Worm (Caenorhabditis elegans) whole organism, mixed stage, embryonic: ENCODE data around the gene kup-1.

Experiments
- M03D4.4 ChIP-seq: sonication (generic microtip); optimal IDR thresholded peaks from 2 replicates; lab custom pipeline; 2017; ENCODE audit warnings: mild to moderate bottlenecking, missing genetic modification characterization, missing compliant biosample characterization
- bed-3 ChIP-seq: fragments of 200-800 bp; sonication (Bioruptor generic); optimal IDR thresholded peaks from 3 replicates; lab custom pipeline; 2018; ENCODE audit warnings: mild to moderate bottlenecking, missing genetic modification characterization, moderate library complexity, missing compliant biosample characterization
- blmp-1 ChIP-seq: fragments of 150-350 bp; optimal IDR thresholded peaks from 2 replicates; lab custom pipeline; 2014; ENCODE audit warnings: missing biosample characterization, missing genetic modification characterization
- ceh-39 ChIP-seq: fragments of 150-350 bp; optimal IDR thresholded peaks from 2 replicates; lab custom pipeline; 2014; ENCODE audit warnings: missing biosample characterization, missing genetic modification characterization
- ceh-43 ChIP-seq: fragments of 200-800 bp; sonication (Bioruptor generic); optimal IDR thresholded peaks from 2 replicates; lab custom pipeline; 2018; ENCODE audit warnings: mild to moderate bottlenecking, missing genetic modification characterization, moderate library complexity, missing compliant biosample characterization
- ces-1 ChIP-seq: fragments of 150-350 bp; optimal IDR thresholded peaks from 2 replicates; lab custom pipeline; 2014; ENCODE audit warnings: missing biosample characterization, missing genetic modification reagents, missing genetic modification characterization
- cnd-1 ChIP-seq: fragments of 200-800 bp; sonication (Bioruptor generic); optimal IDR thresholded peaks from 2 replicates; lab custom pipeline; 2018; ENCODE audit warnings: mild to moderate bottlenecking, missing genetic modification characterization, missing compliant biosample characterization
- drap-1 ChIP-seq: fragments of 200-800 bp; sonication (Bioruptor generic); optimal IDR thresholded peaks from 3 replicates; lab custom pipeline; 2018; ENCODE audit warnings: mild to moderate bottlenecking, missing genetic modification characterization, missing compliant biosample characterization
- elt-1 ChIP-seq: sonication (generic microtip); optimal IDR thresholded peaks from 2 replicates; lab custom pipeline; 2017; ENCODE audit warnings: missing genetic modification characterization, mild to moderate bottlenecking, missing compliant biosample characterization, antibody characterized with exemption, moderate library complexity, borderline replicate concordance; ENCODE audit not compliant: insufficient read depth
- flh-1 ChIP-seq: fragments of 200-800 bp; sonication (Bioruptor generic); optimal IDR thresholded peaks from 2 replicates; lab custom pipeline; 2018; ENCODE audit warnings: mild to moderate bottlenecking, missing genetic modification characterization, moderate library complexity, missing compliant biosample characterization
- ham-2 ChIP-seq: fragments of 200-800 bp; sonication (Bioruptor generic); optimal IDR thresholded peaks from 2 replicates; lab custom pipeline; 2018; ENCODE audit warnings: mild to moderate bottlenecking, missing genetic modification characterization, missing compliant biosample characterization
- hlh-1 ChIP-seq: fragments of 150-350 bp; optimal IDR thresholded peaks from 2 replicates; lab custom pipeline; 2014; ENCODE audit warnings: missing biosample characterization, missing genetic modification reagents, missing genetic modification characterization
- lin-13 ChIP-seq: fragments of 150-350 bp; optimal IDR thresholded peaks from 2 replicates; lab custom pipeline; 2014; ENCODE audit warnings: missing biosample characterization, missing genetic modification characterization
- lin-32 ChIP-seq: fragments of 200-800 bp; sonication (Bioruptor generic); optimal IDR thresholded peaks from 2 replicates; lab custom pipeline; 2018; ENCODE audit warnings: mild to moderate bottlenecking, missing genetic modification characterization, missing compliant biosample characterization
- lsy-2 ChIP-seq: fragments of 150-350 bp; optimal IDR thresholded peaks from 2 replicates; lab custom pipeline; 2014; ENCODE audit warnings: missing biosample characterization, missing genetic modification characterization
- mep-1 ChIP-seq: fragments of 150-350 bp; optimal IDR thresholded peaks from 2 replicates; lab custom pipeline; 2017; ENCODE audit warnings: missing biosample characterization, missing genetic modification reagents, missing genetic modification characterization, inconsistent platforms
- mls-2 ChIP-seq: sonication (generic microtip); optimal IDR thresholded peaks from 2 replicates; lab custom pipeline; 2016; ENCODE audit warnings: mild to moderate bottlenecking, missing genetic modification characterization, moderate library complexity, missing compliant biosample characterization
- nhr-12 ChIP-seq: fragments of 150-350 bp; optimal IDR thresholded peaks from 2 replicates; lab custom pipeline; 2014; ENCODE audit warnings: missing biosample characterization, missing genetic modification characterization
- nhr-2 ChIP-seq: fragments of 150-350 bp; optimal IDR thresholded peaks from 2 replicates; lab custom pipeline; 2014; ENCODE audit warnings: missing biosample characterization, missing genetic modification characterization
- nhr-237 ChIP-seq: fragments of 150-350 bp; optimal IDR thresholded peaks from 2 replicates; lab custom pipeline; 2014; ENCODE audit warnings: missing biosample characterization, missing genetic modification characterization
- nhr-28 ChIP-seq: fragments of 150-350 bp; optimal IDR thresholded peaks from 2 replicates; lab custom pipeline; 2014; ENCODE audit warnings: missing biosample characterization, missing genetic modification characterization
- nhr-76 ChIP-seq: sonication (generic microtip); optimal IDR thresholded peaks from 2 replicates; lab custom pipeline; 2017; ENCODE audit warnings: missing biosample characterization, missing genetic modification characterization
- pha-4 ChIP-seq: fragments of 150-350 bp; optimal IDR thresholded peaks from 2 replicates; lab custom pipeline; 2018; ENCODE audit warnings: missing biosample characterization, missing genetic modification reagents, missing genetic modification characterization
- sem-2 ChIP-seq: fragments of 200-800 bp; sonication (Bioruptor generic); optimal IDR thresholded peaks from 2 replicates; lab custom pipeline; 2018; ENCODE audit warnings: mild to moderate bottlenecking, missing genetic modification characterization, missing compliant biosample characterization
- sptf-1 ChIP-seq: sonication (generic microtip); optimal IDR thresholded peaks from 2 replicates; lab custom pipeline; 2017; ENCODE audit warnings: mild to moderate bottlenecking, missing genetic modification characterization, moderate library complexity, missing compliant biosample characterization
- tbx-8 ChIP-seq: fragments of 200-800 bp; sonication (Bioruptor generic); optimal IDR thresholded peaks from 2 replicates; lab custom pipeline; 2018; ENCODE audit warnings: mild to moderate bottlenecking, missing genetic modification characterization, moderate library complexity, missing compliant biosample characterization
- unc-120 ChIP-seq: sonication (generic microtip); optimal IDR thresholded peaks from 2 replicates; lab custom pipeline; 2017; ENCODE audit warnings: missing genetic modification characterization, missing compliant biosample characterization; ENCODE audit not compliant: poor library complexity, severe bottlenecking
- unc-39 ChIP-seq: fragments of 150-350 bp; optimal IDR thresholded peaks from 2 replicates; lab custom pipeline; 2014; ENCODE audit warnings: missing biosample characterization, missing genetic modification characterization
- unc-62 ChIP-seq: fragments of 150-350 bp; optimal IDR thresholded peaks from 2 replicates; lab custom pipeline; 2014; ENCODE audit warnings: missing biosample characterization, missing genetic modification reagents, missing genetic modification characterization
- zip-8 ChIP-seq: fragments of 150-350 bp; optimal IDR thresholded peaks from 2 replicates; lab custom pipeline; 2014; ENCODE audit warnings: missing biosample characterization, missing genetic modification characterization
- ztf-11 ChIP-seq: fragments of 150-350 bp; optimal IDR thresholded peaks from 2 replicates; lab custom pipeline; 2014; ENCODE audit warnings: missing biosample characterization, missing genetic modification characterization

Gene kup-1

DNA sequence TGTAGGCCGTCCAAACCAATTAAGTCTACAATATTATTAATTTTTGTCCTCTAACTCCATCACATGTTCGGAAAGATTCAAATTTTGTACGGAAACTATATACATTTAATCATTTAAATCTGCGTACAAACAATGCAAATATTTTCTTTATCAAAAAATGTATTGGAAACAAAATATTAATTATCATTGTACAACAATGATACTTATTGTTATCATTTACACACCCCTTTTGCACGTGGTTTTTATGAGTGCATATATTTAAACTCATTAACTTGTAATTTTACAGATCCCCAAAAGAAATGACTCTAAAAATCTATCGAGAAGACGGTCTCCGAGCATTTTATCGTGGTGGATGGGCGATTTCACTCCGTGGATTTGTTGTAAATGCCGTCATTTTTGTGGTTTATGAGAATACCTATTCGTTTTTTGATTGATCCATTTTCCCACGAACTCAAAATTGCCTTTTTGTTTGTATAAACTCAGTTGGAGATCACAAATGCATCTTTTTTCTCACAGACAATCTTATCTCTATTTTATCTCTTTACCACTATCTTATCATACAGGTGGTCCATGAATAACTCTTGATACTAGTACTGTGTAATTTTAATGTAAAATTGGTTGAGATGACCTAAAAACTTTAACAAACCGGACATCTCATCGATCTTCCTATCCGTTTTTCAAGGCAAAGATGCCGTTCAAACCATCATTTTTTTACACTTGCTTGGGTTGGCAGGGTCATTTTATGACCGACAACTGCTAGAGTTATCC is 45.4 kb upstream of the kup-1 start:
- no peak for TF ChIP-seq unc-120 (tag; lab: Kevin White, UChicago)
- TF ChIP-seq hlh-1 (tag; lab: Kevin White, UChicago): peak; percentile 67

DNA sequence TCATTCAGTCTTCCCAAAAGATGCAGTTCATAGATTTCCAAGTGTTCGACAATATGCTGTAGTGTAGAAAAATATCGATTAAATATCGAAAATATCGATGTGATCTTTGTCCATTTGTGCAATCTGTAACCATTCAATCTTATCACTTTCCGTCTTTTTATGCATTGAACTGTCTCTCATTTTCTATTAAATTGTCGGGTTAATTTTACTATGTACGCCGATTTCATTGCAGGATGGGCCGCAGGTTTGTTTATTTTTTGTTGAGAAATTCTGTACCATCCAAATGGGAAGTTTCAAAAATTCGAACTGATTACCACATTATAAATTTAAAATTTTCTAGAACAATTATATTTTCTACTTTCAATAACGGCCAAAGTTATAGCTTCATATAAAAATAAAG is 43.5 kb upstream of the kup-1 start, which contains the start of gene R07B7.8:
Gene R07B7.8 (minus strand): TSS at position 101 of the 400 bp plus-strand sequence.
- no peak for TF ChIP-seq nhr-237 (tag; lab: Kevin White, UChicago)
- no peak for TF ChIP-seq unc-120 (tag; lab: Kevin White, UChicago)
- no peak for TF ChIP-seq blmp-1 (tag; lab: Kevin White, UChicago)
- TF ChIP-seq flh-1 (GFP tag; lab: Kevin White, UChicago): no peak
- TF ChIP-seq tbx-8 (GFP tag; lab: Kevin White, UChicago): no peak
- TF ChIP-seq mls-2 (tag; lab: Kevin White, UChicago): no peak

DNA sequence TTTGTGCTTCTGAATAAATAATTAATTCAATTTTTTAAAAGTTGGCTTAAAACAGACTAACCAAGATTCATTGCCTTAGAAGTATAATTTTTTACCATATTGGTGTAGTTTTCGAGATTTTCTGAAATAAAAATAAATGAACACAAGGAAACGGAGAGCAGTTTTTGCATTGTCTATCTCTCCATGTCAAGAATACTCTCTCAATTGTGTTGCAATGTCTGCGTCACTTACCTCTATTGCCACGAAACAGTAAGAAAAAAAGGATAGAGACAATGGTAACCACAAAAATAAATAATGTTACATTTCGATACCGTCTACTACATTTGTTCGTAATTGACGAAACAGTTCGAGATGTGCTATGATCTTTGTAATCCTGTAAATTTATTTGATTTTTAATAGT is 42.3 kb upstream of the kup-1 start, which contains the start of gene R07B7.10:
Gene R07B7.10 (plus strand): TSS at position 285 of the 400 bp plus-strand sequence.
- TF ChIP-seq M03D4.4: no peak
- TF ChIP-seq nhr-2: no peak

DNA sequence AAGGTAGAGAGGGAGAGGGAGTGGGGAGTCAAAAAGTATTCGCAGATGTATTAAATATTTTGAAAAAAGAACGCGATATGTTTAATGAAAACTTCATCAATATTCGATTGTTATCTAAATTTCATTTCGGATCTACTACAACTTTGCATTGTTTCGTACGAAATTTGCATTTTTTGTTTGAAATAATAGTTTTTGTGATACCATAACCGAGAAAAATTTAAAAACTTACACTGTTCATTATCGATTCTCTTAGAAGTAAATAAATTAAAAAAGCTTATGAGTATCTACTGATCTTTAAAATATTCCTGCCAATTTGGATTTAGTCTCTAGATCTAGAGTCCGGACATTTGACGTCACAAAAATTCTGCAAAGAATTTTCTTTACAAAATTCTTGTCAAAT is 39.6 kb upstream of the kup-1 start, which contains the start of gene R07B7.9:
Gene R07B7.9 (minus strand): TSS at position 101 of the 400 bp plus-strand sequence.
- no peak for TF ChIP-seq lin-32 (GFP tag; lab: Kevin White, UChicago)
- TF ChIP-seq sem-2: no peak
- no peak for TF ChIP-seq ham-2 (GFP tag; lab: Kevin White, UChicago)
- no peak for TF ChIP-seq tbx-8 (GFP tag; lab: Kevin White, UChicago)
- TF ChIP-seq ceh-39 (tag; lab: Kevin White, UChicago): no peak

DNA sequence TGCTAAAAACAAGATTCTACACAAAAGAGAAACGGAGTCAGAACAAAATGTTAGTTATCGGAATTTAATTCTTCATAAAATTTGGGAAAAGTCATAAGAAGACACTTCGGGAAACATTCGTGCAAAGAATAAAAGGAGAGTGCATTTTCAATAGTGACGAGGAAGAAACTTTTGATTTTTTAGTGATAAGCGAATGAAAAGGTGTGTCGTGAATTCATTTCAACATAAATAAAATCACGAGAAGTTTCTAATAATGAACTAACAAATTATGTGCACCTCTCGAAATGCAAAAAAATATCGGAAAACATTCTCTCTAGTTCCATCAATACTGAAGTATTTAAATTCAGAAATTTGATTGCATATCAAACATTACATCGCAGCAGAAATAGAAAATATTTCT is 35.3 kb upstream of the kup-1 start:
- no peak for TF ChIP-seq blmp-1 (tag; lab: Kevin White, UChicago)
- TF ChIP-seq nhr-12: no peak
- TF ChIP-seq mls-2 (tag; lab: Kevin White, UChicago): no peak
- TF ChIP-seq cnd-1: no peak
- no peak for TF ChIP-seq nhr-28
- TF ChIP-seq ztf-11 (tag; lab: Kevin White, UChicago): no peak
- no peak for TF ChIP-seq drap-1 (GFP tag; lab: Kevin White, UChicago)
- TF ChIP-seq unc-62 (GFP tag; lab: Kevin White, UChicago): no peak
- TF ChIP-seq zip-8 (tag; lab: Kevin White, UChicago): no peak
- no peak for TF ChIP-seq unc-39 (tag; lab: Kevin White, UChicago)
- no peak for TF ChIP-seq M03D4.4
- TF ChIP-seq nhr-237 (tag; lab: Kevin White, UChicago): no peak
- no peak for TF ChIP-seq flh-1 (GFP tag; lab: Kevin White, UChicago)
- TF ChIP-seq ceh-43 (GFP tag; lab: Kevin White, UChicago): no peak
- TF ChIP-seq sptf-1 (tag; lab: Kevin White, UChicago): no peak
- no peak for TF ChIP-seq mep-1 (tag; lab: Kevin White, UChicago)
- no peak for TF ChIP-seq elt-1 (tag; lab: Kevin White, UChicago)
- no peak for TF ChIP-seq sem-2
- no peak for TF ChIP-seq nhr-76

DNA sequence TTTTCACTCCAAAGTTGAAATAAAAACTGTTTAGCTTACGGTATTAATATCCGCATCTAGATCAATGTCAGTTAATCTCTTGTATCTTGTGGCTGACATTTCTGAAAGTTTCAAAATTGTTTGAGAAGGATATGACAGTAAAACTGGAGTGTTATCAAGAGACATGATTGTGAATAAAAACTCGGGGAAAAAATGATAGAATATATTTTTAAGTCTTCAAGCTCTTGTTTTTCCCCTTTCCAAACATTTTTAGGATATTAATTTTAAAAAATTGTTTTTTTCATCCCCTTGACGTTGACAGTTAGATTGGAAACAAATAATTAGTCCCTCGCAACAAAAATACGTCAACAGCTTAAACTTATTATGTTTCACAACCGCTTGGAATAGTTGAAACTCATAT is 34.2 kb upstream of the kup-1 start, which contains the start of gene R07B7.6:
Gene R07B7.6 (minus strand): TSS at position 101 of the 400 bp plus-strand sequence.
- no peak for TF ChIP-seq flh-1 (GFP tag; lab: Kevin White, UChicago)
- TF ChIP-seq nhr-28: no peak
- TF ChIP-seq nhr-76: no peak
- no peak for TF ChIP-seq ztf-11 (tag; lab: Kevin White, UChicago)
- no peak for TF ChIP-seq drap-1 (GFP tag; lab: Kevin White, UChicago)
- no peak for TF ChIP-seq lin-32 (GFP tag; lab: Kevin White, UChicago)
- no peak for TF ChIP-seq lsy-2
- no peak for TF ChIP-seq zip-8 (tag; lab: Kevin White, UChicago)
- TF ChIP-seq hlh-1 (tag; lab: Kevin White, UChicago): no peak
- TF ChIP-seq pha-4: no peak
- TF ChIP-seq nhr-12: no peak
- no peak for TF ChIP-seq M03D4.4
- no peak for TF ChIP-seq lin-13 (tag; lab: Kevin White, UChicago)
- no peak for TF ChIP-seq sptf-1 (tag; lab: Kevin White, UChicago)
- no peak for TF ChIP-seq unc-62 (GFP tag; lab: Kevin White, UChicago)
- no peak for TF ChIP-seq ham-2 (GFP tag; lab: Kevin White, UChicago)
- TF ChIP-seq bed-3 (GFP tag; lab: Kevin White, UChicago): no peak
- no peak for TF ChIP-seq elt-1 (tag; lab: Kevin White, UChicago)
- TF ChIP-seq ces-1: no peak
- TF ChIP-seq blmp-1 (tag; lab: Kevin White, UChicago): no peak
